Fruit fly (Drosophila melanogaster) whole organism, prepupa: ENCODE measurements around the gene CG32313.
A peak's percentile ranks its signal among the peaks of the same experiment; 100 is the strongest.

ENCODE experiments used
- Blimp-1 ChIP-seq: fragments of 200-800 bp; sonication (Bioruptor generic); optimal IDR thresholded peaks from 3 replicates; lab custom pipeline; 2017; ENCODE audit warnings: missing biosample characterization, missing genetic modification characterization, mild to moderate bottlenecking, moderate library complexity, missing genetic modification reagents
- CG10669 ChIP-seq: fragments of 200-800 bp; sonication (Bioruptor generic); optimal IDR thresholded peaks from 3 replicates; lab custom pipeline; 2018; ENCODE audit warnings: missing biosample characterization, mild to moderate bottlenecking, missing genetic modification characterization, moderate library complexity
- CG11294 ChIP-seq: fragments of 200-800 bp; sonication (Bioruptor generic); IDR thresholded peaks from 2 replicates; pipeline ENCODE4 v1.3.6; 2022; ENCODE audit warnings: missing biosample characterization, missing genetic modification characterization
- CG11762 ChIP-seq: fragments of 200-800 bp; sonication (Bioruptor generic); optimal IDR thresholded peaks from 3 replicates; lab custom pipeline; 2016; ENCODE audit warnings: missing biosample characterization, missing genetic modification characterization; ENCODE audit not compliant: insufficient read depth
- CG11902 ChIP-seq: fragments of 200-800 bp; sonication (Bioruptor generic); optimal IDR thresholded peaks from 3 replicates; lab custom pipeline; 2016; ENCODE audit warnings: missing biosample characterization, missing genetic modification characterization
- CG16779 ChIP-seq: fragments of 200-800 bp; sonication (Bioruptor generic); optimal IDR thresholded peaks from 3 replicates; lab custom pipeline; 2017; ENCODE audit warnings: missing biosample characterization, mild to moderate bottlenecking, missing genetic modification characterization
- CG32006 ChIP-seq: fragments of 200-800 bp; sonication (Bioruptor generic); optimal IDR thresholded peaks from 3 replicates; lab custom pipeline; 2017; ENCODE audit warnings: missing biosample characterization, mild to moderate bottlenecking, missing genetic modification characterization
- CG3919 ChIP-seq: fragments of 200-800 bp; sonication (Bioruptor generic); optimal IDR thresholded peaks from 3 replicates; lab custom pipeline; 2016; ENCODE audit warnings: missing biosample characterization, missing genetic modification characterization
- CG4318 ChIP-seq: fragments of 200-800 bp; sonication (Bioruptor generic); optimal IDR thresholded peaks from 3 replicates; lab custom pipeline; 2017; ENCODE audit warnings: missing biosample characterization, mild to moderate bottlenecking, missing genetic modification characterization
- CG6163 ChIP-seq: fragments of 200-800 bp; sonication (Bioruptor generic); IDR thresholded peaks from 3 replicates; pipeline ENCODE4 v1.3.6; 2022; ENCODE audit warnings: missing biosample characterization, missing genetic modification characterization
- CG6276 ChIP-seq: fragments of 200-800 bp; sonication (Bioruptor generic); optimal IDR thresholded peaks from 2 replicates; lab custom pipeline; 2017; ENCODE audit warnings: missing biosample characterization, mild to moderate bottlenecking, missing genetic modification characterization
- CG6808 ChIP-seq: fragments of 200-800 bp; sonication (Bioruptor generic); optimal IDR thresholded peaks from 3 replicates; lab custom pipeline; 2017; ENCODE audit warnings: missing biosample characterization, missing genetic modification characterization, mild to moderate bottlenecking, moderate library complexity, missing genetic modification reagents
- CG6854 ChIP-seq: fragments of 200-800 bp; sonication (Bioruptor generic); optimal IDR thresholded peaks from 2 replicates; lab custom pipeline; 2017; ENCODE audit warnings: missing biosample characterization, mild to moderate bottlenecking, missing genetic modification characterization
- CG8119 ChIP-seq: fragments of 200-800 bp; sonication (Bioruptor generic); IDR thresholded peaks from 3 replicates; pipeline ENCODE4 v1.3.6; 2022; ENCODE audit warnings: missing biosample characterization, missing genetic modification characterization
- CG8632 ChIP-seq: fragments of 200-800 bp; sonication (Bioruptor generic); optimal IDR thresholded peaks from 3 replicates; lab custom pipeline; 2016; ENCODE audit warnings: missing biosample characterization, missing genetic modification characterization
- Eip75B ChIP-seq: fragments of 200-800 bp; sonication (Bioruptor generic); optimal IDR thresholded peaks from 3 replicates; lab custom pipeline; 2016; ENCODE audit warnings: missing biosample characterization, missing genetic modification characterization
- Eip78C ChIP-seq: fragments of 200-800 bp; sonication (Bioruptor generic); peaks from one replicate; lab custom pipeline; 2016; ENCODE audit warnings: missing biosample characterization, missing genetic modification characterization
- Eip93F ChIP-seq: fragments of 200-800 bp; sonication (Bioruptor generic); optimal IDR thresholded peaks from 2 replicates; lab custom pipeline; 2016; ENCODE audit warnings: missing biosample characterization, mild to moderate bottlenecking, missing genetic modification characterization
- Ets21C ChIP-seq: fragments of 200-800 bp; sonication (Bioruptor generic); optimal IDR thresholded peaks from 3 replicates; lab custom pipeline; 2016; ENCODE audit warnings: missing biosample characterization, missing genetic modification characterization
- Ets96B ChIP-seq: fragments of 200-800 bp; optimal IDR thresholded peaks from 2 replicates; lab custom pipeline; 2019; ENCODE audit warnings: missing biosample characterization, mild to moderate bottlenecking, missing genetic modification characterization, moderate library complexity
- Gug ChIP-seq: fragments of 200-800 bp; sonication (Bioruptor generic); IDR thresholded peaks from 2 replicates; pipeline ENCODE4 v1.3.6; 2022; ENCODE audit warnings: missing biosample characterization, missing genetic modification characterization
- Hr38 ChIP-seq: sonication (Bioruptor generic); optimal IDR thresholded peaks from 2 replicates; lab custom pipeline; 2016; ENCODE audit warnings: missing biosample characterization, missing genetic modification characterization
- Hr39 ChIP-seq: fragments of 200-800 bp; sonication (Bioruptor generic); optimal IDR thresholded peaks from 2 replicates; lab custom pipeline; 2016; ENCODE audit warnings: missing biosample characterization, missing genetic modification characterization
- Hr4 ChIP-seq: fragments of 200-800 bp; sonication (Bioruptor generic); optimal IDR thresholded peaks from 3 replicates; lab custom pipeline; 2016; ENCODE audit warnings: missing biosample characterization, missing genetic modification characterization
- Lpt ChIP-seq: fragments of 200-800 bp; sonication (Bioruptor generic); optimal IDR thresholded peaks from 3 replicates; lab custom pipeline; 2016; ENCODE audit warnings: missing biosample characterization, missing genetic modification characterization
- Met ChIP-seq: fragments of 200-800 bp; sonication (Bioruptor generic); optimal IDR thresholded peaks from 3 replicates; lab custom pipeline; 2016; ENCODE audit warnings: missing biosample characterization, missing genetic modification characterization
- Sox102F ChIP-seq: fragments of 200-800 bp; sonication (Bioruptor generic); optimal IDR thresholded peaks from 2 replicates; lab custom pipeline; 2016; ENCODE audit warnings: missing biosample characterization, mild to moderate bottlenecking, missing genetic modification characterization
- Sox14 ChIP-seq: fragments of 200-800 bp; sonication (Bioruptor generic); optimal IDR thresholded peaks from 3 replicates; lab custom pipeline; 2016; ENCODE audit warnings: missing biosample characterization, missing genetic modification characterization
- achi ChIP-seq: fragments of 200-800 bp; sonication (Bioruptor generic); optimal IDR thresholded peaks from 3 replicates; lab custom pipeline; 2016; ENCODE audit warnings: missing biosample characterization, missing genetic modification characterization
- cyc ChIP-seq: fragments of 200-800 bp; sonication (Bioruptor generic); optimal IDR thresholded peaks from 3 replicates; lab custom pipeline; 2016; ENCODE audit warnings: missing biosample characterization, missing genetic modification characterization
- dac ChIP-seq: fragments of 200-800 bp; sonication (Bioruptor generic); optimal IDR thresholded peaks from 2 replicates; lab custom pipeline; 2017; ENCODE audit warnings: missing biosample characterization, mild to moderate bottlenecking, missing genetic modification characterization
- dsx ChIP-seq: fragments of 200-800 bp; optimal IDR thresholded peaks from 3 replicates; lab custom pipeline; 2019; ENCODE audit warnings: missing biosample characterization, mild to moderate bottlenecking, missing genetic modification characterization, moderate library complexity; ENCODE audit not compliant: poor library complexity, severe bottlenecking
- eg ChIP-seq: fragments of 200-800 bp; sonication (Bioruptor generic); IDR thresholded peaks from 3 replicates; pipeline ENCODE4 v1.3.6; 2022; ENCODE audit warnings: missing biosample characterization, missing genetic modification characterization
- esn ChIP-seq: fragments of 200-800 bp; sonication (Bioruptor generic); optimal IDR thresholded peaks from 2 replicates; lab custom pipeline; 2016; ENCODE audit warnings: missing biosample characterization, mild to moderate bottlenecking, missing genetic modification characterization, moderate library complexity
- fkh ChIP-seq: fragments of 200-800 bp; sonication (Bioruptor generic); optimal IDR thresholded peaks from 3 replicates; lab custom pipeline; 2017; ENCODE audit warnings: missing biosample characterization, mild to moderate bottlenecking, missing genetic modification characterization, moderate library complexity
- lz ChIP-seq: fragments of 200-800 bp; sonication (Bioruptor generic); optimal IDR thresholded peaks from 3 replicates; lab custom pipeline; 2016; ENCODE audit warnings: missing biosample characterization, missing genetic modification characterization
- net ChIP-seq: fragments of 200-800 bp; sonication (Bioruptor generic); optimal IDR thresholded peaks from 3 replicates; lab custom pipeline; 2016; ENCODE audit warnings: missing biosample characterization, missing genetic modification characterization
- salr ChIP-seq, 2 experiments: fragments of 200-800 bp; sonication (Bioruptor generic); optimal IDR thresholded peaks; 3 replicates each; lab custom pipeline; 2016 to 2018; ENCODE audit warnings: missing biosample characterization in 2 of 2, missing genetic modification characterization in 2 of 2, mild to moderate bottlenecking in 1 of 2
- spab ChIP-seq: fragments of 200-800 bp; sonication (Bioruptor generic); optimal IDR thresholded peaks from 2 replicates; lab custom pipeline; 2017; ENCODE audit warnings: missing biosample characterization, mild to moderate bottlenecking, missing genetic modification characterization, missing genetic modification reagents
- ss ChIP-seq, 2 experiments: fragments of 200-800 bp; sonication (Bioruptor generic); optimal IDR thresholded peaks; 2 replicates in 1 of 2; 3 replicates in 1 of 2; lab custom pipeline; 2017 to 2018; ENCODE audit warnings: mild to moderate bottlenecking in 2 of 2, missing biosample characterization in 2 of 2, missing genetic modification characterization in 2 of 2, moderate library complexity in 1 of 2
- svp ChIP-seq: fragments of 200-800 bp; sonication (Bioruptor generic); peaks from one replicate; lab custom pipeline; 2016; ENCODE audit warnings: missing biosample characterization, missing genetic modification characterization
- topi ChIP-seq: fragments of 200-800 bp; sonication (Bioruptor generic); optimal IDR thresholded peaks from 3 replicates; lab custom pipeline; 2016; ENCODE audit warnings: missing biosample characterization, missing genetic modification characterization
- vri ChIP-seq: fragments of 200-800 bp; sonication (Bioruptor generic); optimal IDR thresholded peaks from 3 replicates; lab custom pipeline; 2016; ENCODE audit warnings: missing biosample characterization, mild to moderate bottlenecking, missing genetic modification characterization

The CG32313 gene

dm6 chr3L:1578391-1578948 lies 32.9 kb upstream of the CG32313 start:
- TF ChIP-seq Hr4 (GFP tag; lab: Kevin White, UChicago) (peak; percentile 1), Eip78C (GFP tag; lab: Kevin White, UChicago) (peak; percentile 52), achi (GFP tag; lab: Kevin White, UChicago) (peak; percentile 19), svp (GFP tag; lab: Kevin White, UChicago) (peak; percentile 61), CG6163 (peak; percentile 33; the same call in 1 of the 3 replicates), CG3919 (GFP tag; lab: Kevin White, UChicago) (peak; percentile 5), Hr38 (GFP tag; lab: Kevin White, UChicago) (no peak), Sox102F (GFP tag; lab: Kevin White, UChicago) (no peak), CG8119 (GFP tag; lab: Robert Waterston, UW) (0 out of 3 replicates have a peak, but pooled peaks have one; percentile 16), fkh (GFP tag; lab: Kevin White, UChicago) (peak; percentile 64)

DNA sequence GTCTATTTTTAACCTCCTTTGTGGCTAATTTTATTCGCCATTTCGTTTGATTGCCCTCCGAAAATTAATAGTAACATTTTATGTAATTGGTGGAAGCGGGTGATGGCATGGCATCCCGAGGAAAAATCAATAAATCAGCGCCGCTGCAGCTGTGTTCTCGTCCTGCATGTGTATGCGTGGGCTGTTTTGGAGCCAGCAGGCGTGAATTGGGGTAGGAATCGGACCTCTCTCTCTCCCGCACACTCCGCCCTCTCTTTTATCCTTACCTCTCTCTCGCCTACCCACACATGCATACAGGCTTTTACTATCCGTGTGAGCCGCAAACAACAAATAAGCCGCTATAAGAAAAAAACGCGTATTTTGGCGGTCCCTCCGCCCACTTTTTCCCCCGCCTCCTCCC lies 31.8 kb upstream of the CG32313 start:
- TF ChIP-seq ss (GFP tag; optimal IDR thresholded peaks at IDR 0.05; lab: Kevin White, UChicago): no peak
- TF ChIP-seq Gug: no peak
- no peak for TF ChIP-seq Hr39 (GFP tag; lab: Kevin White, UChicago)
- TF ChIP-seq eg: 0 out of 3 replicates have a peak, but pooled peaks have one; percentile 26
- TF ChIP-seq CG6808 (GFP tag; lab: Kevin White, UChicago): no peak
- TF ChIP-seq CG6163: no peak
- TF ChIP-seq Eip93F (GFP tag; lab: Kevin White, UChicago): no peak
- TF ChIP-seq, all 60 proteins: peak for 1

DNA sequence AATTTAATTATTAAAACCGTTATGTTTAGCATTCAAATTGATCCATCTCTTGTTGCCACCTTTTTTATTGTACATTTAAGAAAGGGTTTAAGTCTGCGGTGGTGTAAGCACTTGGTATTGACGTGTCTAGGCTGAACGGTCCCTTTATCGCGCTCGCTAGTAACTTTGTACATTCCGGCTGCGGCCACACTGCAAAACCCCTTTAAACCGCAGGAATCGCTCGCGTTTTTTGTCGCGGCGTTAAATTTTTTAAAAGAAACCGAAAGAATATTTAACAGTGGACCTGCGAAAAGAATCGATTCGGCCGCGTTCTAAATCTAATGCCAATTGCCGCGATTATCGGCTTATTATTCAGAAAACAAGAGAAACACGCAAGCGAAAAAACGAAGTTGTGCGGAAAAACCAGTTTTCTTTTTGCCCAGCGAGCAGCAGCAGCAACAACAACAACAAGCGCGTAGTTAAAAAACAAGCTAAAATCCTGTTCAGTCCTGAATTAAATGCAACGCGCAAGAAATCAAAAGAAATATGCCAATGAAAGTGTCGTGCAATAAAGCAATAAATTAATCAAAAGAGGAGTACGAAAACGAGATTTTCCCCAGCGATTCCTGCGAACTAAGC lies 31.1 kb upstream of the CG32313 start, which contains the start of gene CG13917:
TSS of gene CG13917 (plus strand) at position 211 of the 618 bp plus-strand sequence.
- TF ChIP-seq CG6808 (GFP tag; lab: Kevin White, UChicago) (peak; percentile 29), cyc (GFP tag; lab: Kevin White, UChicago) (no peak), lz (GFP tag; lab: Kevin White, UChicago) (no peak), CG8119 (GFP tag; lab: Robert Waterston, UW) (0 out of 3 replicates have a peak, but pooled peaks have one; percentile 15), Lpt (GFP tag; lab: Kevin White, UChicago) (no peak), Ets96B (no peak), CG3919 (GFP tag; lab: Kevin White, UChicago) (no peak), CG11294 (no peak), CG6276 (peak; percentile 36), CG16779 (peak; percentile 7), esn (no peak), topi (GFP tag; lab: Kevin White, UChicago) (no peak), dac (GFP tag; lab: Kevin White, UChicago) (no peak), Sox102F (GFP tag; lab: Kevin White, UChicago) (no peak), Hr39 (GFP tag; lab: Kevin White, UChicago) (no peak), CG6163 (peak; percentile 33; the same call in 1 of the 3 replicates), CG6854 (GFP tag; lab: Kevin White, UChicago) (peak; percentile 71), CG8632 (GFP tag; lab: Kevin White, UChicago) (no peak), CG11762 (GFP tag; lab: Kevin White, UChicago) (no peak), spab (GFP tag; lab: Kevin White, UChicago) (no peak), svp (GFP tag; lab: Kevin White, UChicago) (no peak), Eip93F (GFP tag; lab: Kevin White, UChicago) (no peak), net (GFP tag; lab: Kevin White, UChicago) (no peak), CG4318 (GFP tag; lab: Kevin White, UChicago) (no peak), ss (GFP tag; optimal IDR thresholded peaks at IDR 0.05; lab: Kevin White, UChicago) (peak in 1 of 2 experiments; percentile 42), achi (GFP tag; lab: Kevin White, UChicago) (no peak), Ets21C (GFP tag; lab: Kevin White, UChicago) (no peak), Hr4 (GFP tag; lab: Kevin White, UChicago) (no peak), Blimp-1 (GFP tag; lab: Kevin White, UChicago) (no peak), dsx (GFP tag; lab: Kevin White, UChicago) (peak; percentile 45), Met (GFP tag; lab: Kevin White, UChicago) (no peak), vri (GFP tag; lab: Kevin White, UChicago) (no peak), Sox14 (GFP tag; lab: Kevin White, UChicago) (no peak), eg (0 out of 3 replicates have a peak, but pooled peaks have one; percentile 21), Eip75B (no peak), CG32006 (no peak), CG10669 (no peak), fkh (GFP tag; lab: Kevin White, UChicago) (no peak), CG11902 (GFP tag; lab: Kevin White, UChicago) (no peak), salr (GFP tag; optimal IDR thresholded peaks at IDR 0.05; lab: Kevin White, UChicago) (no peak)
